Fruit fly (Drosophila melanogaster): ENCODE data around the gene DCX-EMAP.

The DCX-EMAP gene

dm6 chr3L:14977536-14978495 is 74.2 kb downstream of the DCX-EMAP start (continued):
- TF ChIP-seq sna (GFP tag; IDR thresholded peaks at IDR 0.05; ENCODE audit: partially characterized antibody) (peak; percentile 60; the same call in 1 of the 2 replicates), crol (GFP tag; IDR thresholded peaks at IDR 0.05) (peak; percentile 89), jumu (GFP tag; optimal IDR thresholded peaks at IDR 0.05) (no peak), nau (GFP tag; optimal IDR thresholded peaks at IDR 0.05) (peak; percentile 50), Meics (GFP tag; optimal IDR thresholded peaks at IDR 0.05) (no peak), CG1602 (GFP tag; optimal IDR thresholded peaks at IDR 0.05) (peak; percentile 61), CG15601 (tag; optimal IDR thresholded peaks at IDR 0.05) (no peak), Dfd (GFP tag; optimal IDR thresholded peaks at IDR 0.05) (no peak), CG14441 (GFP tag; IDR thresholded peaks at IDR 0.05) (peak; percentile 12; the same call in 1 of the 2 replicates), CG1024 (GFP tag; IDR thresholded peaks at IDR 0.05) (0 out of 2 replicates have a peak, but pooled peaks have one; percentile 17), pros (GFP tag; optimal IDR thresholded peaks at IDR 0.05) (peak; percentile 83), Med (GFP tag) (peak; percentile 73), shn (GFP tag; optimal IDR thresholded peaks at IDR 0.05) (peak; percentile 48), CG15269 (tag; optimal IDR thresholded peaks at IDR 0.05) (peak; percentile 18), stc (GFP tag; IDR thresholded peaks at IDR 0.05) (no peak), Dip2 (GFP tag; IDR thresholded peaks at IDR 0.05) (no peak), CG11696 (GFP tag; IDR thresholded peaks at IDR 0.05) (no peak), CG32532 (GFP tag; IDR thresholded peaks at IDR 0.05) (no peak; the same call in 1 of the 2 replicates), Hr78 (GFP tag; optimal IDR thresholded peaks at IDR 0.05) (peak in 1 of 2 experiments; percentile 94), otp (GFP tag; IDR thresholded peaks at IDR 0.05) (peak; percentile 69; the same call in 1 of the 3 replicates), chn (GFP tag; optimal IDR thresholded peaks at IDR 0.05) (no peak), slou (GFP tag; optimal IDR thresholded peaks at IDR 0.05) (no peak), lov (optimal IDR thresholded peaks at IDR 0.05) (no peak), lov (GFP tag; IDR thresholded peaks at IDR 0.05) (no peak), Atf-2 (GFP tag; optimal IDR thresholded peaks at IDR 0.05) (peak; percentile 22), zen2 (GFP tag; IDR thresholded peaks at IDR 0.05; ENCODE audit: partially characterized antibody) (0 out of 3 replicates have a peak, but pooled peaks have one; percentile 17), slp2 (GFP tag; optimal IDR thresholded peaks at IDR 0.05) (peak; percentile 60), zfh1 (GFP tag; IDR thresholded peaks at IDR 0.05) (peak; percentile 70), ems (GFP tag; optimal IDR thresholded peaks at IDR 0.05) (peak; percentile 29), CTCF (GFP tag; optimal IDR thresholded peaks at IDR 0.05) (no peak), Ets97D (GFP tag; optimal IDR thresholded peaks at IDR 0.05) (no peak), Abd-B (GFP tag; optimal IDR thresholded peaks at IDR 0.05) (peak; percentile 59), ci (GFP tag; IDR thresholded peaks at IDR 0.05) (peak; percentile 65; the same call in 2 of the 3 replicates), eve (GFP tag; optimal IDR thresholded peaks at IDR 0.05) (peak in 1 of 2 experiments; percentile 59), CG1647 (GFP tag; optimal IDR thresholded peaks at IDR 0.05) (no peak), CG5953 (GFP tag; IDR thresholded peaks at IDR 0.05) (peak; percentile 42; the same call in 1 of the 2 replicates), CG2129 (GFP tag; IDR thresholded peaks at IDR 0.05; ENCODE audit: partially characterized antibody) (no peak), CG34224 (GFP tag; IDR thresholded peaks at IDR 0.05; ENCODE audit: partially characterized antibody) (peak; percentile 38; the same call in 1 of the 3 replicates), Ada2b (GFP tag; IDR thresholded peaks at IDR 0.05) (0 out of 2 replicates have a peak, but pooled peaks have one; percentile 6), CG12391 (tag; optimal IDR thresholded peaks at IDR 0.05) (peak; percentile 62), CG4360 (GFP tag; IDR thresholded peaks at IDR 0.05) (peak; percentile 57; the same call in 1 of the 2 replicates), p53 (GFP tag; optimal IDR thresholded peaks at IDR 0.05) (no peak), Sox102F (GFP tag; optimal IDR thresholded peaks at IDR 0.05) (peak; percentile 52), Chrac-16 (GFP tag; optimal IDR thresholded peaks at IDR 0.05) (peak; percentile 26), CG33557 (GFP tag; optimal IDR thresholded peaks at IDR 0.05) (peak; percentile 56), CG1233 (GFP tag; optimal IDR thresholded peaks at IDR 0.05) (peak; percentile 30), CG8089 (GFP tag; optimal IDR thresholded peaks at IDR 0.05) (no peak), CG14050 (GFP tag; IDR thresholded peaks at IDR 0.05) (no peak), CG8924 (tag; optimal IDR thresholded peaks at IDR 0.05) (peak; percentile 42)
